Fruit fly (Drosophila melanogaster): ENCODE data around the gene Sarm.

Sarm gene

DNA sequence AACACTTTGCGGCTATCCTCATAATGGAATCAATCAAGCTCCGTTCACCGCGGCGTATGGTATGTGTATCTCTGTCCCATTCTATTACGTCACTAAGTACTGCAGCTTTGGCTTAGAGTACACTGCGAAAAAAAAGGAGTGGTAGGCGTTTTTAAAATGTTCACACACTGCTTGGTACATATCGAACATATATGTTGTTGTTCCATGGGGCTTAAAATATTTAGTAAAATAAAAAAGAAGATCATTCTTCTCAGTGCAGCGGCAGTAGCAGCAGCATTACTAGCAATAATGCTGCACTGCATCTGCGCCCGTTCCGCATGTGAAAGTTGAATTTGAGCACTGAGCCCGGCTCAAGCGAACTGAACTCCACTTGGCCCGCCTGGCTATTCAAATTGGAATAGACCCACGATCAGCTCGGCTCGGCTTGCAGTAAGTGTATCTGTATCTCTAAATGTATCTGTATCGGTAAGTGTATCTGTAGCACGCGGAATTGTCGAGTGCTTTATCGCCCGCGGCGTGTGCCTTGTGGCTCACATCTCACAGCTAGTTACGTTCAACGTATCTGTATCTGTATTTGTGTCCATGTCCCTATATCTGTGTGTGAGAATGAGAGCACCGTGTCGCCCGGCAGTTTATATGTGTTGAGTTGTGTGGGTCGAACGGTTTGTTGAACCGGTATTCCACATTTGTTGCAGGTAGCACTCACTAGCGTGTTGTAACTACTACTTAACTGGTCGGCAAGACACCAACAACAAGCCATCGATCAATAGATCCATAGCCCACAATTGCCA lies 89.7 kb downstream of the Sarm start (continued):
- TF ChIP-seq CG10654 (GFP tag; optimal IDR thresholded peaks at IDR 0.05) (peak; percentile 45), CG10462 (GFP tag; optimal IDR thresholded peaks at IDR 0.05) (peak; percentile 19), her (GFP tag; optimal IDR thresholded peaks at IDR 0.05) (no peak), Sox102F (GFP tag; optimal IDR thresholded peaks at IDR 0.05) (peak; percentile 84), CG33213 (GFP tag; optimal IDR thresholded peaks at IDR 0.05) (peak; percentile 41), Mad (GFP tag; optimal IDR thresholded peaks at IDR 0.05) (peak; percentile 42), CG12104 (GFP tag; optimal IDR thresholded peaks at IDR 0.05) (no peak), CG30403 (GFP tag; optimal IDR thresholded peaks at IDR 0.05) (peak; percentile 46), h (optimal IDR thresholded peaks at IDR 0.05) (no peak), CG32767 (GFP tag; IDR thresholded peaks at IDR 0.05) (peak; percentile 55; the same call in 1 of the 2 replicates), CG3995 (GFP tag; optimal IDR thresholded peaks at IDR 0.05) (no peak), CG7839 (tag; optimal IDR thresholded peaks at IDR 0.05) (peak; percentile 58), CG6791 (GFP tag; IDR thresholded peaks at IDR 0.05; ENCODE audit: partially characterized antibody) (no peak), dysf (GFP tag; IDR thresholded peaks at IDR 0.05) (peak; percentile 67), pros (GFP tag; optimal IDR thresholded peaks at IDR 0.05) (no peak), CG17186 (GFP tag; optimal IDR thresholded peaks at IDR 0.05) (no peak), Rfx (GFP tag; IDR thresholded peaks at IDR 0.05) (peak; percentile 22; the same call in 1 of the 2 replicates), pzg (GFP tag; optimal IDR thresholded peaks at IDR 0.05) (no peak), so (GFP tag; IDR thresholded peaks at IDR 0.05) (peak; percentile 65; the same call in 1 of the 3 replicates), pan (optimal IDR thresholded peaks at IDR 0.05) (no peak), pan (GFP tag; optimal IDR thresholded peaks at IDR 0.05 in 1 of 2, IDR thresholded peaks at IDR 0.05 in 1 of 2) (peak in 1 of 2 experiments; percentile 69), disco-r (GFP tag; optimal IDR thresholded peaks at IDR 0.05) (no peak), croc (GFP tag; conservative IDR thresholded peaks at IDR 0.05) (peak; percentile 36; the same call in 2 of the 3 replicates), CG15269 (tag; optimal IDR thresholded peaks at IDR 0.05) (peak; percentile 56), Stat92E (GFP tag; optimal IDR thresholded peaks at IDR 0.05) (no peak), H2.0 (GFP tag; IDR thresholded peaks at IDR 0.05) (peak; percentile 72; the same call in 1 of the 2 replicates), Scr (GFP tag; IDR thresholded peaks at IDR 0.05; ENCODE audit: partially characterized antibody) (no peak), D (optimal IDR thresholded peaks at IDR 0.05) (no peak), D (GFP tag; optimal IDR thresholded peaks at IDR 0.05) (peak; percentile 30), CG1024 (GFP tag; IDR thresholded peaks at IDR 0.05) (peak; percentile 51; the same call in 1 of the 2 replicates), E2f1 (GFP tag; IDR thresholded peaks at IDR 0.05) (no peak), CG4282 (GFP tag; optimal IDR thresholded peaks at IDR 0.05) (no peak), dmrt11E (tag; optimal IDR thresholded peaks at IDR 0.05) (no peak), CG31224 (GFP tag; IDR thresholded peaks at IDR 0.05) (no peak), Usf (GFP tag; optimal IDR thresholded peaks at IDR 0.05) (no peak), CG9437 (GFP tag; optimal IDR thresholded peaks at IDR 0.05) (peak; percentile 43), CG11456 (GFP tag; IDR thresholded peaks at IDR 0.05) (no peak), CHES-1-like (GFP tag; optimal IDR thresholded peaks at IDR 0.05) (no peak), al (GFP tag; IDR thresholded peaks at IDR 0.05) (no peak), Ets65A (GFP tag) (peak; percentile 46), CG2889 (GFP tag; IDR thresholded peaks at IDR 0.05) (peak; percentile 31; the same call in 1 of the 3 replicates), CG11695 (GFP tag; IDR thresholded peaks at IDR 0.05) (0 out of 3 replicates have a peak, but pooled peaks have one; percentile 45), sima (GFP tag; optimal IDR thresholded peaks at IDR 0.05) (no peak), C15 (GFP tag; IDR thresholded peaks at IDR 0.05) (no peak), chinmo (GFP tag; IDR thresholded peaks at IDR 0.05; ENCODE audit: partially characterized antibody) (0 out of 4 replicates have a peak, but pooled peaks have one; percentile 48), pfk (GFP tag; optimal IDR thresholded peaks at IDR 0.05) (no peak), hbn (GFP tag; IDR thresholded peaks at IDR 0.05; ENCODE audit: partially characterized antibody) (no peak), br (optimal IDR thresholded peaks at IDR 0.05) (no peak), gsb (GFP tag; IDR thresholded peaks at IDR 0.05) (no peak), Hr39 (optimal IDR thresholded peaks at IDR 0.05) (no peak), CG13424 (tag; optimal IDR thresholded peaks at IDR 0.05) (peak; percentile 65)

Data from whole organism, embryonic.